Worm (Caenorhabditis elegans): Measurements from ENCODE around the gene C37C3.11.

DNA sequence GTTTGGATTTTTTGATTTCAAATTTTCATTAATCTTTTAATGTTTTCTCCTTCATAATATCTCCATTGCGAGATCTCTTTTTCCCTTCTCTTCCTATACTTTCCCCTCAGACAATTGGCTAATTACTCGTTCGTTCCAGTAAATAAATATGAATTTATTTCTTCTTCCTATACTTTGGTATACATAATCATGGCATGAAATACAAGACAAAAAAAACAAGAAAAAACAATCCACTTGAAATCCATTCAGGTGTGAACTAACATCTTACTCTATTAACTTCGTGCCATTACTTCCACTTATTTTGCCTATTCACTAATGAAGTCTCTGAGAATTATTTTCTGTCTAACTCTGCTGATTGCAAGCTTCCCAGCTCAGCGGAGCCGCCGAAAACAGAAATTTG lies 22.3 kb downstream of the C37C3.11 start, which contains the start of gene grd-8:
- no peak for TF ChIP-seq ZK337.2 (GFP tag; IDR thresholded peaks at IDR 0.05)
- TF ChIP-seq nhr-28 (tag; optimal IDR thresholded peaks at IDR 0.05): no peak
- no peak for TF ChIP-seq daf-19 (GFP tag; conservative IDR thresholded peaks at IDR 0.05)

All from whole organism, L4 larva.